Fruit fly (Drosophila melanogaster) whole organism, pupa: ENCODE data around the gene CG13875.

Experiments used
- CG10348 ChIP-seq: fragments of 200-800 bp; sonication (Bioruptor generic); IDR thresholded peaks from 2 replicates; pipeline ENCODE4 v1.3.6; 2022; ENCODE audit warnings: missing biosample characterization, missing genetic modification characterization
- CG12605 ChIP-seq: fragments of 200-800 bp; sonication (Bioruptor generic); IDR thresholded peaks from 2 replicates; pipeline ENCODE4 v1.3.6; 2022; ENCODE audit warnings: missing biosample characterization, missing genetic modification characterization
- CG13204 ChIP-seq: fragments of 200-800 bp; sonication (Bioruptor generic); optimal IDR thresholded peaks from 2 replicates; lab custom pipeline; 2018; ENCODE audit warnings: missing biosample characterization, mild to moderate bottlenecking, missing genetic modification characterization, moderate library complexity
- CG14655 ChIP-seq: fragments of 200-800 bp; sonication (Bioruptor generic); optimal IDR thresholded peaks from 3 replicates; lab custom pipeline; 2017; ENCODE audit warnings: mild to moderate bottlenecking, missing biosample characterization, missing genetic modification reagents, missing genetic modification characterization
- CG15710 ChIP-seq: fragments of 200-800 bp; sonication (Bioruptor generic); optimal IDR thresholded peaks from 2 replicates; lab custom pipeline; 2018; ENCODE audit warnings: missing biosample characterization, mild to moderate bottlenecking, missing genetic modification characterization, moderate library complexity
- CG17806 ChIP-seq: fragments of 200-800 bp; sonication (Bioruptor generic); optimal IDR thresholded peaks from 2 replicates; lab custom pipeline; 2018; ENCODE audit warnings: missing biosample characterization, mild to moderate bottlenecking, missing genetic modification characterization, moderate library complexity
- CG32121 ChIP-seq: fragments of 200-800 bp; sonication (Bioruptor generic); IDR thresholded peaks from 2 replicates; pipeline ENCODE4 v1.3.6; 2022; ENCODE audit warnings: missing biosample characterization, missing genetic modification characterization
- CG34367 ChIP-seq: fragments of 200-800 bp; sonication (Bioruptor generic); optimal IDR thresholded peaks from 2 replicates; lab custom pipeline; 2018; ENCODE audit warnings: missing biosample characterization, mild to moderate bottlenecking, missing genetic modification characterization
- CG4496 ChIP-seq: fragments of 200-800 bp; sonication (Bioruptor generic); IDR thresholded peaks from 3 replicates; pipeline ENCODE4 v1.3.6; 2022; ENCODE audit warnings: missing biosample characterization, missing genetic modification characterization
- CG8159 ChIP-seq: fragments of 200-800 bp; sonication (Bioruptor generic); optimal IDR thresholded peaks from 3 replicates; lab custom pipeline; 2018; ENCODE audit warnings: missing biosample characterization, mild to moderate bottlenecking, missing genetic modification characterization, moderate library complexity
- CG8301 ChIP-seq: fragments of 200-800 bp; sonication (Bioruptor generic); optimal IDR thresholded peaks from 2 replicates; lab custom pipeline; 2018; ENCODE audit warnings: missing biosample characterization, mild to moderate bottlenecking, missing genetic modification characterization
- CG9948 ChIP-seq: fragments of 200-800 bp; sonication (Bioruptor generic); optimal IDR thresholded peaks from 2 replicates; lab custom pipeline; 2018; ENCODE audit warnings: missing biosample characterization, mild to moderate bottlenecking, missing genetic modification characterization, moderate library complexity
- D1 ChIP-seq: fragments of 200-800 bp; sonication (Bioruptor generic); optimal IDR thresholded peaks from 2 replicates; lab custom pipeline; 2018; ENCODE audit warnings: missing biosample characterization, mild to moderate bottlenecking, missing genetic modification characterization, moderate library complexity
- EcR ChIP-seq: fragments of 200-800 bp; sonication (Bioruptor generic); optimal IDR thresholded peaks from 3 replicates; lab custom pipeline; 2019; ENCODE audit warnings: missing biosample characterization, missing genetic modification characterization, mild to moderate bottlenecking, moderate library complexity, missing genetic modification reagents
- Ets98B ChIP-seq: fragments of 200-800 bp; sonication (Bioruptor generic); IDR thresholded peaks from 2 replicates; pipeline ENCODE4 v1.3.6; 2022; ENCODE audit warnings: missing biosample characterization, missing genetic modification characterization
- Pif1A ChIP-seq: fragments of 200-800 bp; sonication (Bioruptor generic); optimal IDR thresholded peaks from 3 replicates; lab custom pipeline; 2016; ENCODE audit warnings: missing biosample characterization, missing genetic modification characterization
- Pif1B ChIP-seq: fragments of 200-800 bp; sonication (Bioruptor generic); optimal IDR thresholded peaks from 3 replicates; lab custom pipeline; 2016; ENCODE audit warnings: missing biosample characterization, missing genetic modification characterization
- Snoo ChIP-seq: fragments of 200-800 bp; sonication (Bioruptor generic); optimal IDR thresholded peaks from 3 replicates; lab custom pipeline; 2017; ENCODE audit warnings: missing biosample characterization, mild to moderate bottlenecking, missing genetic modification characterization, inconsistent platforms
- fd96Ca ChIP-seq: fragments of 200-800 bp; sonication (Bioruptor generic); IDR thresholded peaks from 3 replicates; pipeline ENCODE4 v1.3.6; 2022; ENCODE audit warnings: missing biosample characterization, missing genetic modification characterization
- gl ChIP-seq: fragments of 200-800 bp; sonication (Bioruptor generic); optimal IDR thresholded peaks from 2 replicates; lab custom pipeline; 2018; ENCODE audit warnings: missing biosample characterization, mild to moderate bottlenecking, missing genetic modification characterization
- rn ChIP-seq: fragments of 200-800 bp; sonication (Bioruptor generic); IDR thresholded peaks from 2 replicates; pipeline ENCODE4 v1.3.6; 2022; ENCODE audit warnings: missing biosample characterization, missing genetic modification characterization

CG13875 gene

dm6 chr3L:223019-223902 is 43.5 kb downstream of the CG13875 start, which contains the start of the genes pyx and CG33229:
TSS of gene pyx (minus strand) at chr3L:223069.
TSS of gene CG33229 (plus strand) at chr3L:223852.
- TF ChIP-seq Pif1B (no peak), EcR (no peak), CG14655 (GFP tag; lab: Kevin White, UChicago) (peak; percentile 88), CG15710 (tag; lab: Kevin White, UChicago) (peak; percentile 76), CG10348 (GFP tag; lab: Robert Waterston, UW) (no peak; the same call in none of the 2 replicates), Pif1A (GFP tag; lab: Kevin White, UChicago) (peak; percentile 66), CG17806 (tag; lab: Kevin White, UChicago) (peak; percentile 68), D1 (no peak), CG9948 (tag; lab: Kevin White, UChicago) (peak; percentile 74), CG32121 (GFP tag; lab: Robert Waterston, UW) (peak; percentile 81), Snoo (tag; lab: Kevin White, UChicago) (peak; percentile 67), CG13204 (GFP tag; lab: Kevin White, UChicago) (no peak), Ets98B (GFP tag; lab: Robert Waterston, UW) (peak; percentile 73), CG12605 (GFP tag; lab: Robert Waterston, UW) (peak; percentile 57; the same call in 1 of the 2 replicates), CG8159 (tag; lab: Kevin White, UChicago) (peak; percentile 81), CG4496 (GFP tag; lab: Robert Waterston, UW) (peak; percentile 73; the same call in 2 of the 3 replicates), CG34367 (tag; lab: Kevin White, UChicago) (peak; percentile 70), fd96Ca (GFP tag; lab: Robert Waterston, UW) (peak; percentile 85), CG8301 (tag; lab: Kevin White, UChicago) (peak; percentile 78), gl (tag; lab: Kevin White, UChicago) (no peak), rn (GFP tag; lab: Robert Waterston, UW) (peak; percentile 36; the same call in 1 of the 2 replicates)

- TF ChIP-seq CG8159 (tag; lab: Kevin White, UChicago) (peak; percentile 26), CG14655 (GFP tag; lab: Kevin White, UChicago) (no peak), fd96Ca (GFP tag; lab: Robert Waterston, UW) (peak; percentile 56; the same call in 2 of the 3 replicates), CG4496 (GFP tag; lab: Robert Waterston, UW) (peak; percentile 58), CG9948 (tag; lab: Kevin White, UChicago) (no peak), CG8301 (tag; lab: Kevin White, UChicago) (no peak), CG15710 (tag; lab: Kevin White, UChicago) (no peak), CG34367 (tag; lab: Kevin White, UChicago) (no peak), EcR (no peak), CG12605 (GFP tag; lab: Robert Waterston, UW) (peak; percentile 15; the same call in 1 of the 2 replicates)
Observed at dm6 chr3L:224004-224951, 44.6 kb downstream of the CG13875 start.

DNA sequence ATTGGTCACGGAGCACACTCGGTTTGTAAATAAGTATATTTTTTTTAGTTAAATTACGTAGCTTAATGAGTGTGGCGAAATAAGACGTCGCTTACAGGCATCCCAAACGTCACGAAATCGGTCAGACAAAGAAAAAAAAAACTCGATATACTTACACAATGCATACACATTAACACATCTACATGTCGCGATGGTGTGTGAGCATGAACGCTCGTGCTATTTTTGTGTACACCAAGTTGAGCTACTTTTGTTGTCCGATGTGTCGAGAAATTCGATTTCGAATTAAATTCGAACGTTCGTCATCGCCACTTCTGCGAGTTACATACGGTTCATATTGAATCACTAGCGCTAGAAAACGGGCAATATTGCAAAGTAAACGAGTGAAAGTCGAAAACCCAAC is 45.4 kb downstream of the CG13875 start:
- no peak for TF ChIP-seq Pif1B
- no peak for TF ChIP-seq Pif1A (GFP tag; lab: Kevin White, UChicago)
- no peak for TF ChIP-seq CG15710 (tag; lab: Kevin White, UChicago)
- TF ChIP-seq CG12605 (GFP tag; lab: Robert Waterston, UW) = no peak
- no peak for TF ChIP-seq CG32121 (GFP tag; lab: Robert Waterston, UW)
- no peak for TF ChIP-seq CG8301 (tag; lab: Kevin White, UChicago)
- TF ChIP-seq CG14655 (GFP tag; lab: Kevin White, UChicago) = no peak
- no peak for TF ChIP-seq CG4496 (GFP tag; lab: Robert Waterston, UW)
- TF ChIP-seq CG10348 (GFP tag; lab: Robert Waterston, UW) = no peak
- TF ChIP-seq EcR = no peak
- no peak for TF ChIP-seq Snoo (tag; lab: Kevin White, UChicago)
- no peak for TF ChIP-seq CG13204 (GFP tag; lab: Kevin White, UChicago)
- no peak for TF ChIP-seq CG9948 (tag; lab: Kevin White, UChicago)

DNA sequence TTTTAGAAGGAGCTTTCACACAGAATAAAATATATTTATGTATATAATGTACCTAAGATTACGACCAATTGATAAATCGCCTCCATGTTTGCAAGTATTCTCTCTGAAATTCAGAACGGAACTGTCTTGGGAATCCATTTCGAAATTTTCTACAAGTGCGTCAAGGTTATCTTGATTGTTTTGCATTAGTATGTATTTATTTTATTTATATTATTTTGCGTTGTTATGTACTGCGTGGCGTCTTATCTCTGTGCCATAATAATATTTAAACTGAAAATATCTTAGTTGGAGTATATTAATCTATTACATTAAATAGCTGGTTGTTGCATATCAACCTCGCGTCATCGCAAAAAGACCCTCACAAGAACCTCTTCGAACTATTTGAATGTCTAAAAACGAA is 51.8 kb downstream of the CG13875 start, which contains the start of gene CG42846:
Gene CG42846, minus strand, starts transcription at position 101 of the 400 bp plus-strand sequence.
- TF ChIP-seq CG10348 (GFP tag; lab: Robert Waterston, UW) = no peak
- TF ChIP-seq CG8301 (tag; lab: Kevin White, UChicago) = no peak
- no peak for TF ChIP-seq Ets98B (GFP tag; lab: Robert Waterston, UW)
- TF ChIP-seq EcR = no peak
- no peak for TF ChIP-seq fd96Ca (GFP tag; lab: Robert Waterston, UW)
- no peak for TF ChIP-seq rn (GFP tag; lab: Robert Waterston, UW)
- no peak for TF ChIP-seq CG12605 (GFP tag; lab: Robert Waterston, UW)
- TF ChIP-seq CG14655 (GFP tag; lab: Kevin White, UChicago) = no peak
- TF ChIP-seq Pif1A (GFP tag; lab: Kevin White, UChicago) = no peak
- no peak for TF ChIP-seq Snoo (tag; lab: Kevin White, UChicago)
- TF ChIP-seq CG9948 (tag; lab: Kevin White, UChicago) = no peak
- no peak for TF ChIP-seq CG8159 (tag; lab: Kevin White, UChicago)
- no peak for TF ChIP-seq CG13204 (GFP tag; lab: Kevin White, UChicago)
- TF ChIP-seq CG34367 (tag; lab: Kevin White, UChicago) = no peak
- TF ChIP-seq D1 = no peak
- no peak for TF ChIP-seq Pif1B
- TF ChIP-seq CG17806 (tag; lab: Kevin White, UChicago) = no peak
- TF ChIP-seq, all 21 proteins: peak for 0
